Worm (Caenorhabditis elegans): ENCODE measurements around the gene chd-3.

ce11 chrX:12884873-12885272, 32.5 kb upstream of the chd-3 start, which contains the start of gene gpc-1:
- no peak for TF ChIP-seq unc-62 (GFP tag; optimal IDR thresholded peaks at IDR 0.05)
- TF ChIP-seq ama-1 (optimal IDR thresholded peaks at IDR 0.05) = no peak
- TF ChIP-seq nhr-237 (tag; optimal IDR thresholded peaks at IDR 0.05) = no peak
- no peak for TF ChIP-seq nhr-11 (tag; optimal IDR thresholded peaks at IDR 0.05)
- no peak for TF ChIP-seq nhr-12 (tag; optimal IDR thresholded peaks at IDR 0.05)
- no peak for TF ChIP-seq elt-3 (tag; optimal IDR thresholded peaks at IDR 0.05)
- no peak for TF ChIP-seq blmp-1 (tag; optimal IDR thresholded peaks at IDR 0.05; ENCODE audit: insufficient read depth)
- TF ChIP-seq skn-1 (tag; optimal IDR thresholded peaks at IDR 0.05) = no peak
- no peak for TF ChIP-seq R02D3.7 (tag; optimal IDR thresholded peaks at IDR 0.05)
- no peak for TF ChIP-seq lsy-2 (tag; optimal IDR thresholded peaks at IDR 0.05)
- TF ChIP-seq lin-13 (GFP tag; optimal IDR thresholded peaks at IDR 0.05) = no peak
- no peak for TF ChIP-seq fos-1 (tag; optimal IDR thresholded peaks at IDR 0.05)
- no peak for TF ChIP-seq aly-2 (tag; optimal IDR thresholded peaks at IDR 0.05)
